Worm (Caenorhabditis elegans) whole organism, L2 larva: Measurements from ENCODE around the gene Y53C12A.8.

Source experiments
- ama-1 ChIP-seq: fragments of 150-350 bp; optimal IDR thresholded peaks from 2 replicates; lab custom pipeline; 2018; ENCODE audit warnings: inconsistent platforms
- ceh-82 ChIP-seq: fragments of 150-350 bp; optimal IDR thresholded peaks from 2 replicates; lab custom pipeline; 2014; ENCODE audit warnings: missing biosample characterization, missing genetic modification characterization
- egl-27 ChIP-seq: sonication (generic microtip); optimal IDR thresholded peaks from 3 replicates; lab custom pipeline; 2017; ENCODE audit warnings: missing biosample characterization, missing genetic modification reagents, missing genetic modification characterization
- elt-1 ChIP-seq: fragments of 150-350 bp; optimal IDR thresholded peaks from 2 replicates; lab custom pipeline; 2014; ENCODE audit warnings: missing biosample characterization, missing genetic modification characterization
- lin-39 ChIP-seq: fragments of 150-350 bp; optimal IDR thresholded peaks from 2 replicates; lab custom pipeline; 2014; ENCODE audit warnings: missing biosample characterization, missing genetic modification reagents, missing genetic modification characterization
- mdl-1 ChIP-seq, 2 experiments: fragments of 150-350 bp in 1 of 2; sonication (generic microtip) in 1 of 2; optimal IDR thresholded peaks; 2 replicates each; lab custom pipeline; 2017; ENCODE audit warnings: missing biosample characterization in 2 of 2, missing genetic modification characterization in 2 of 2
- nhr-12 ChIP-seq: fragments of 150-350 bp; optimal IDR thresholded peaks from 2 replicates; lab custom pipeline; 2014; ENCODE audit warnings: missing biosample characterization, missing genetic modification characterization
- nhr-237 ChIP-seq: fragments of 150-350 bp; optimal IDR thresholded peaks from 2 replicates; lab custom pipeline; 2014; ENCODE audit warnings: missing biosample characterization, missing genetic modification characterization
- nhr-25 ChIP-seq: fragments of 150-350 bp; sonication (generic microtip); optimal IDR thresholded peaks from 3 replicates; lab custom pipeline; 2014; ENCODE audit warnings: missing biosample characterization, missing genetic modification characterization
- skn-1 ChIP-seq: sonication (generic microtip); optimal IDR thresholded peaks from 2 replicates; lab custom pipeline; 2017; ENCODE audit warnings: missing biosample characterization, missing genetic modification characterization
- unc-39 ChIP-seq: fragments of 150-350 bp; optimal IDR thresholded peaks from 2 replicates; lab custom pipeline; 2014; ENCODE audit warnings: missing biosample characterization, missing genetic modification characterization
- unc-62 ChIP-seq: fragments of 150-350 bp; optimal IDR thresholded peaks from 2 replicates; lab custom pipeline; 2014; ENCODE audit warnings: missing biosample characterization, missing genetic modification reagents, missing genetic modification characterization
- zag-1 ChIP-seq: fragments of 150-350 bp; optimal IDR thresholded peaks from 2 replicates; lab custom pipeline; 2014; ENCODE audit warnings: missing biosample characterization, missing genetic modification characterization
- ztf-11 ChIP-seq: sonication (generic microtip); optimal IDR thresholded peaks from 2 replicates; lab custom pipeline; 2017; ENCODE audit warnings: missing biosample characterization, missing genetic modification characterization

DNA sequence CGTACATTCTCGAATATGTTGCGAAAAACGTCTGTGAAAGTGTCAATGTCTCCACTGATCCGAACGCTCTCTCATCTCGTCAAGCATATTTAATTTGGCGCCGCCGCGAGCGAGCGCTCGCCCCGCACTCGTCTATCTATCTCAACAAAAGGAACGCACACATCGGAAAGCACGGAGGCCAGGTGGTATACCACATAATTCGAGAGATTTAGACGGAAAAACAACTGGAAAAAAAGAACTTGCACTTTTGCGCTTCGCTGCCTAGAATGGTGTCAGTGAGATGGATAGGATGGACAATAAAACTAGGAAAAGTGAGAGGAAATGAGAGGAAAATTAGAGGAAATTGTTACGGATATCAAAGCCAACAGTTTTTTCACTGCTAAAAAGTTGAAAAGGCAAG lies 28.9 kb upstream of the Y53C12A.8 start:
- no peak for TF ChIP-seq nhr-25
- no peak for TF ChIP-seq unc-39 (tag; lab: Kevin White, UChicago)
- TF ChIP-seq zag-1 (tag; lab: Kevin White, UChicago): no peak
- no peak for TF ChIP-seq unc-62 (GFP tag; lab: Kevin White, UChicago)
- no peak for TF ChIP-seq ztf-11 (tag; lab: Kevin White, UChicago)
- no peak for TF ChIP-seq elt-1 (tag; lab: Kevin White, UChicago)
- no peak for TF ChIP-seq ceh-82 (tag; lab: Kevin White, UChicago)
- no peak for TF ChIP-seq skn-1
- TF ChIP-seq ama-1 (lab: Kevin White, UChicago): no peak
- no peak for TF ChIP-seq nhr-237 (tag; lab: Kevin White, UChicago)
- no peak for TF ChIP-seq nhr-12 (tag; lab: Kevin White, UChicago)
- TF ChIP-seq lin-39 (tag; lab: Kevin White, UChicago): no peak
- TF ChIP-seq egl-27 (tag; lab: Kevin White, UChicago): peak; percentile 65
- TF ChIP-seq mdl-1 (tag; optimal IDR thresholded peaks at IDR 0.05; lab: Kevin White, UChicago): no peak
